Fruit fly (Drosophila melanogaster) Kc167 (cell line): ENCODE results near the gene Uro.

Experiments used
- Myc ChIP-seq: fragments of >200 bp; optimal IDR thresholded peaks from 2 replicates; lab custom pipeline; 2017; ENCODE audit warnings: missing external identifiers
- Sin3A ChIP-seq: fragments of >200 bp; optimal IDR thresholded peaks from 2 replicates; lab custom pipeline; 2018; ENCODE audit warnings: missing external identifiers
- h ChIP-seq: fragments of >200 bp; optimal IDR thresholded peaks from 3 replicates; lab custom pipeline; 2018; ENCODE audit warnings: missing external identifiers
- insv ChIP-seq: fragments of >200 bp; optimal IDR thresholded peaks from 3 replicates; lab custom pipeline; 2018; ENCODE audit warnings: missing external identifiers
- psq ChIP-seq: fragments of >200 bp; optimal IDR thresholded peaks from 2 replicates; lab custom pipeline; 2017; ENCODE audit warnings: missing external identifiers
- ttk ChIP-seq: sonication (Bioruptor generic); optimal IDR thresholded peaks from 2 replicates; lab custom pipeline; 2017; ENCODE audit warnings: missing external identifiers

Uro gene

DNA sequence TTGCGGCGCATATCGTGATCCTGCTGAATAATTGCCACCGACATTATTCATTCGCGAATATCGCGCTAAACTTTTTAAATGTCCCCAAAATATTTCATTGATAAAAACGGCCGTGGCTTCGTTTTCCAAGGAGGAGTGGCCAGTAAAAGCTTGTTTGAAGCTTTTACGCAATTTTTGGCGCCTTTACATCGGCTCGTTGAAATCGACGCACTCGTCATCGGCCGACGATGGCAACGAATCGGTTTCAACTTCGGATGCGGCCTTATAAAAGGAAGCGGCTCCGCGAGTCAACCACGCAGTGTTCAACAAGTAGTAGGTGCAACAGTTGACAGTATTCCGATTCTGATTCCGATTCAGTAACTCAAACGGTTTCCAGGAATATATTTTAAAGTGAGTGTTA, 12.6 kb upstream of the Uro start, which contains the start of gene CG7191:
TSS of gene CG7191 (plus strand) at position 301 of the 400 bp plus-strand sequence.
- no peak for TF ChIP-seq h
- no peak for TF ChIP-seq Sin3A (lab: Kevin White, UChicago)
- TF ChIP-seq ttk (lab: Kevin White, UChicago) = no peak
- TF ChIP-seq Myc (lab: Kevin White, UChicago) = no peak
- no peak for TF ChIP-seq insv
- no peak for TF ChIP-seq psq (lab: Kevin White, UChicago)

DNA sequence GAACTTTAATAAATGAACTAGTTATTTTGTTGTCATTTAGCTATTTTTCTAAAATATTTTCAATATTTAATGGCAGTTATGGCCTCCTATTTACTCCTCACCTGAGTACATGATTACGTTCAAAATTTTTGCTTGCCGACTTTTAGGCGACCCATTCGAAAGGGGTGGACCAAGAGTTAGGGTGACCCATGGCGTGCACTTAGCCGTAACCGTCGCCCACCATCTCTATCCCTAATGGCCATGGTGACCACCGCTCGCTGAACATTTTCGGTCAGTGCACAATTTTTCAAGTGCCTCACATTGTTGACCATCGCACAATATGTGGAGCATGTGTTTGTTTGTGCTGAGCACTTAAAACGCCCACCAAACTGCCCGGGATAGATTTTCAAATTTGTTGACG, 8.0 kb upstream of the Uro start:
- TF ChIP-seq Myc (lab: Kevin White, UChicago) (no peak), insv (no peak), ttk (lab: Kevin White, UChicago) (no peak), h (no peak), psq (lab: Kevin White, UChicago) (no peak), Sin3A (lab: Kevin White, UChicago) (no peak)

DNA sequence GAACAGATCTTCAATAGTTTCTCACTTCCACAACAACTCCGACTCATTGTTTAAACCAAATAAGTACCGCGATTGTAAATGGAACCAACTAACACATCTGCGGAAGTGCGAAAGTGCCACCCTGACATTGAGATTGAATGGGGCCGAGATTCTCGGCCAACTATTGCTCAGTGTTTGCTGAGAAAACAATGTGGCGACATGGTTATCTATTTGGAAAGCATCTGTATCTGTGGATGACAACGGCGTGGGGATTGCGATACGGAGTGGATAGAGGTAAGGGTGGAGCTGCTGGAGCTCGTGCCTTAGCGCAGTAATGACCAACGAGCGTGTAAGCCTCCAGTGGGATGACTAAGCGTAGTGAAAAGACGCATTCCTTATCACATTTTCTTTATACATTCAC, 4.6 kb upstream of the Uro start:
- TF ChIP-seq Myc (lab: Kevin White, UChicago) = no peak
- no peak for TF ChIP-seq Sin3A (lab: Kevin White, UChicago)
- no peak for TF ChIP-seq psq (lab: Kevin White, UChicago)
- no peak for TF ChIP-seq h
- TF ChIP-seq insv = no peak
- no peak for TF ChIP-seq ttk (lab: Kevin White, UChicago)

DNA sequence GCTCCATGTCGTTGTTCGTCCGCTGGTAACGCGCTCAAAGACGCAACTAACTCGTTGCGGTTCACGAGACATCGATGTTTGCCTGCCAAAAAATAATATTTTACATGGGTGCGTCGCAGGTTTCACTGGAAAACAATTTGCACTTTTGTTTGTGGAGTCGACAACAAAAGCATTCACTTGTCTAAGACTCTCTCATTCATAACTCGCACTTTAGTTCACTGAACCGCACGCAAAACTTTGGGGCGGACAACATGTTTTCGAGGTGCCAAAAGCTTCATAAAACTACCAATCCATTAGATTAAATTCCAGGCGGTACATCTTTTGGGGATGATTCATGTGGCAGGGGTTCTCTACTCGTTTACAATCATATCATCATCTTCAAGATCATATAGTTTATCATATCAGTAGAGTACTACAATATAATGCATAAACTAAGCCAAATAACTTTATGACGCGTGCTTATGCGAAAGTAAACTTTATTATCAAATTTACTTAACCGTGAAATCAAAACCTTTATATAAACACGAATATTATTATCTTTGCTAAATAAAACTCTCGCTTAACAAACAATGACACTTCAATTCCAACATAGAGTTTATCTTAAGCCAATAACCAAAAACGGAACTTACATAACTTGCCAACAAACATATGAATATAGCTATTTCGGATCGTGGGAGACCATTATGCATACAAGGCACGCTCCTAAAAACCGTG, 1.7 kb upstream of the Uro start, which contains the start of gene CG7179:
TSS of gene CG7179 (minus strand) at position 51 of the 714 bp plus-strand sequence.
- TF ChIP-seq insv (no peak), Sin3A (lab: Kevin White, UChicago) (no peak), psq (lab: Kevin White, UChicago) (no peak), h (no peak), Myc (lab: Kevin White, UChicago) (no peak), ttk (lab: Kevin White, UChicago) (no peak)

DNA sequence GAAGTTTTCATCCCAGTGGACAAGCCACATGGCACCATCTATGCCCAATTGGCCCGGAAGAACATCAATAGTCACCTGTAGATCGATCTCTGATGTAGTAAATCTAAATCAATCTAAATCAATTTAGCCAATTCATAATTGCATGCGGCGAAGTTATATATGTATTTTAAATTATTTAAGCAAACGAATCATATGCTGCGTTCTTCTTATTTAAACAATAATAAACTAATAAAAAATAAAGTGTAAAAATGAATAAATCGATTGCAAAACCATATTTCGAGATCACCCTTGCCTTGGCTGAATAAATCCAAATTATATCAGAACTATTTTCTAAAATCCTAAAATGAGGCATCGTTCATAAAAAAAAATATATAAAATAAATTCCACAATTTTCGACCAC, 1.3 kb downstream of the Uro start, which contains the start of gene CG7164:
TSS of gene CG7164 (plus strand) at position 301 of the 400 bp plus-strand sequence.
- TF ChIP-seq Myc (lab: Kevin White, UChicago) = no peak
- TF ChIP-seq h = no peak
- TF ChIP-seq insv = no peak
- no peak for TF ChIP-seq ttk (lab: Kevin White, UChicago)
- no peak for TF ChIP-seq psq (lab: Kevin White, UChicago)
- TF ChIP-seq Sin3A (lab: Kevin White, UChicago) = no peak

DNA sequence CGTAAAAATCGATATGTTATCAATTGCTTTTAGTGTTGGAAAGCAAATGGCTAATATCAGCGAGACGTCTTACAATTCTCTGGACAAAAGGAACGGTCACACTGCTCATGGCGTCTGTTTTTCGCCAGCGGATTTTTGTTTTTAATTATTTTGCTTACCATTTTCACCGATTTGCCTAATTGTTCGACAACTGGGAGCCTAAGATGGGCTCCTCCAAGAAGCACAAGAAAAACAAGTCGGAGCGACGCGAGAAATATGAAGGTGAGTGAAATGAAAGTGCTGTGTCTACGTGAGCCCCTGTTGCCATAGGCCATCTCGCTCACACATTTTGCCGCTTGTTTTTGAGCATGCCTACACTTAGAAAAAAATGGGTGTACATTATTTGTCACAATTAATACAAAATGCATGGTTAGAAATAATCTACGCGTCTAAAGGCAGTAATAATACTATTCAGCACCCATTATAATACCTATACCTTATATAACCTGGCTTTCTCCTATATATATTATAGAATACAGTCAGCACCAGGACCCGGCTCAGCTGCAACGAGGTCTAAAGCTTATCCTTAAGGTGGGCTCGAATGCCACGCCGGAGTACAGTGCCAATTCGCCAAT, 3.0 kb downstream of the Uro start, which contains the start of gene Brd7-9:
TSS of gene Brd7-9 (plus strand) at position 78 of the 614 bp plus-strand sequence.
- TF ChIP-seq insv = no peak
- no peak for TF ChIP-seq ttk (lab: Kevin White, UChicago)
- TF ChIP-seq psq (lab: Kevin White, UChicago) = no peak
- no peak for TF ChIP-seq Myc (lab: Kevin White, UChicago)
- no peak for TF ChIP-seq h

DNA sequence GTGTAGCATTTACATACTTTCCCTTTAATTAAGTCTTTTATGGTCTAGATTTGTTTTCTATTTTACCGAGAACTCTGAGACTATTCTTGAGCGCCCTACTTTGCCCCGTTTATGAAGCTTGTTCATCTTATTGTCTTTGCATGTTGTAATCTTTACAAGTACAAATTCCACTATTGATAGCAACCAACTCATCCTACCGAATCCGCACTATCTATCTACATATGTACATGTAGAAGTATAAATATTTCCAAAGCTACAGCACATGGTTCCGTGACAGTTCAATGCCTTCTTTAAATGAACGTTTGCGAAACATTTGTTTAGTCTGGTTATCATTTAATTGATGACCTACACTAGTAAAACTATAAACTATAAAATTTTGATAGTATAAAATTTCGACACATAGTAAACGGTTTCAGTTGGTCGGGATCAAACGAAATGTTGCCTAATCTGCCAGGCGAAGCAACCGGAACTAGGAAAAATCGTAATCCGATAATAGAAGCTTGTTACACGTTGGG, 9.1 kb downstream of the Uro start:
- TF ChIP-seq Myc (lab: Kevin White, UChicago) (no peak), ttk (lab: Kevin White, UChicago) (no peak), insv (no peak), h (no peak), psq (lab: Kevin White, UChicago) (no peak), Sin3A (lab: Kevin White, UChicago) (no peak)

DNA sequence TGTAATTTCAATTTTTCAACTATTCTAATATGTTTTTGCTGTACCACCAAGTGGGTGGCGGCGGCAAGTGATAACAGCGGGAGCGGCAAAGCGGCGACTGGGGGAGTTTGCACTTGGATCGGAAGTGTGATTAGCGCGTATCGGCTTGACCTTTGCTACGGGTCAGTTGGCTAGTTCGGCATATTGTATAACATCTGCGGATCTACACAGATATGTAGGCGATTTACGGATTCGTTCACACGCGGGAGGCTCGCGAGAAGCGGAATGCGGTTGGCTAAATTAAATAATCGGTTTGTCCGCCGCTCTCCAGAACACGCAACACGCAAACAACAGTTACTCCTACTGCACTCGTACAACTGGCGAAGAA, 10.2 kb downstream of the Uro start:
- TF ChIP-seq Myc (lab: Kevin White, UChicago) (no peak), insv (no peak), psq (lab: Kevin White, UChicago) (no peak), ttk (lab: Kevin White, UChicago) (no peak), Sin3A (lab: Kevin White, UChicago) (no peak), h (no peak)

DNA sequence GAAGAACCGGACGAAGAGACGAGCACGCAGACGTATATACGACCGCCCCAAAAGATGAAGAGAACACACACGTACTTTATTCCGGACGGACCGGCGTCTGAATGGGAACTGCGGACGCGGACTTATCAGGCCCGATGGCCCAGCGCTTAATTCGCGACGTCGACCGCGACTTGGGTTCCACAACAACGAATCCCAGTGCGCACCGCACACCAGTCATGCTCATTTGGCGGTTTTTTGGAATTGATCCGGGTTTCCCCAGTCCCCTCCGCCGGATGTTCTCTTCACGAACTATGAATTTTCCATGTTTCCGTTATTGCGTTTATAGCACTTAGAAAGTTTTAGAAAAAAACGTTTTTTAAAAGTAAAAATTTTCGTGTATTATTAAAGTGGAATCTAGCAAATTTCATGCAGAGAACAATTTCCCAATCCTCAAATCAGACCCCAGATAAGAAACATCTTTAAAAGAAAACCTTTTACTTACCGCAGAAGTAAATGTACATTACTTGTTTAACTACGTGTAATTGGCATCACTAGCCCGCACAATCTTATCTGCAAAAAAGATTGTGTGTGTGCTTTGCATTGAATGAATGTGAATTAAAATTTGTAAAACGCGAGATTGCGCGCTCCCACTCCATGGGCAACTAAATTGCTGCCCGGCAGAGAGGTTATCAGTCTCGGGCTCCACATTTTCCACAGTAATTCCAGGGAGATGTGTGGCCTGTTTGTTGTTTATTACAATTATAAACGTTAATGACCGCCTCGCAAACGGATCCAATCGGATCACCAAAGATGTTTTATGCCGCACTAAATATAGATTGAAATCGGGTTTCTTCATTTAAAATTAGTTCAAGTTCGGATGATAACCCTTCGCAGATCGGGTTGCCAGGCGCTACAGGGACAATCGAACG, 10.8 kb downstream of the Uro start, which contains the start of gene CG7149:
TSS of gene CG7149 (minus strand) at position 110 of the 908 bp plus-strand sequence.
- TF ChIP-seq ttk (lab: Kevin White, UChicago) (no peak), psq (lab: Kevin White, UChicago) (no peak), Myc (lab: Kevin White, UChicago) (no peak), Sin3A (lab: Kevin White, UChicago) (no peak), insv (no peak), h (no peak)

DNA sequence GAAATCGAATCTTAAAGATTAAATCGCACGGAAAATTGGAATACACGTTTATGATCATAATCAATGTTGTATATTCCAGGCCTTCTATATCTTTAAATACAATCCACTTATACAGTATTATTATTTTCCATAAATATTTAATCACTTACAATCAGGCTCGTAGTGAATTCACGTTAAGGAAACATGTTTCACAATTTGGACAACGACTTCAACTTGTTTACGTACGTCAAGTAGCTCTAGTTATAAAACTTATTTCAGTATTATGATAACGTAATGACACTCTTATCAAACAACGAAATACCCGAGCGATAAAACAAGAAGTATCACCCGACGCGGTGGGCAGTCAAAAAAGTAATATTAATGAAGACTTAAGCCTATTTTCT, 11.5 kb downstream of the Uro start:
- TF ChIP-seq Myc (lab: Kevin White, UChicago) (no peak), h (no peak), ttk (lab: Kevin White, UChicago) (no peak), Sin3A (lab: Kevin White, UChicago) (no peak), psq (lab: Kevin White, UChicago) (no peak), insv (no peak)
